Fruit fly (Drosophila melanogaster) whole organism, prepupa: Measurements from ENCODE around the gene IntS11.

Experiments used
- Blimp-1 ChIP-seq: fragments of 200-800 bp; sonication (Bioruptor generic); optimal IDR thresholded peaks from 3 replicates; lab custom pipeline; 2017; ENCODE audit warnings: missing biosample characterization, missing genetic modification characterization, mild to moderate bottlenecking, moderate library complexity, missing genetic modification reagents
- CG10669 ChIP-seq: fragments of 200-800 bp; sonication (Bioruptor generic); optimal IDR thresholded peaks from 3 replicates; lab custom pipeline; 2018; ENCODE audit warnings: missing biosample characterization, mild to moderate bottlenecking, missing genetic modification characterization, moderate library complexity
- CG11294 ChIP-seq: fragments of 200-800 bp; sonication (Bioruptor generic); IDR thresholded peaks from 2 replicates; pipeline ENCODE4 v1.3.6; 2022; ENCODE audit warnings: missing biosample characterization, missing genetic modification characterization
- CG11902 ChIP-seq: fragments of 200-800 bp; sonication (Bioruptor generic); optimal IDR thresholded peaks from 3 replicates; lab custom pipeline; 2016; ENCODE audit warnings: missing biosample characterization, missing genetic modification characterization
- CG1621 ChIP-seq: fragments of 200-800 bp; sonication (Bioruptor generic); optimal IDR thresholded peaks from 3 replicates; lab custom pipeline; 2018; ENCODE audit warnings: missing biosample characterization, mild to moderate bottlenecking, missing genetic modification characterization
- CG16779 ChIP-seq: fragments of 200-800 bp; sonication (Bioruptor generic); optimal IDR thresholded peaks from 3 replicates; lab custom pipeline; 2017; ENCODE audit warnings: missing biosample characterization, mild to moderate bottlenecking, missing genetic modification characterization
- CG3032 ChIP-seq: fragments of 200-800 bp; optimal IDR thresholded peaks from 2 replicates; lab custom pipeline; 2019; ENCODE audit warnings: missing biosample characterization, mild to moderate bottlenecking, missing genetic modification characterization, moderate library complexity
- CG31627 ChIP-seq: fragments of 200-800 bp; sonication (Bioruptor generic); optimal IDR thresholded peaks from 3 replicates; lab custom pipeline; 2016; ENCODE audit warnings: missing biosample characterization, missing genetic modification characterization
- CG32006 ChIP-seq: fragments of 200-800 bp; sonication (Bioruptor generic); optimal IDR thresholded peaks from 3 replicates; lab custom pipeline; 2017; ENCODE audit warnings: missing biosample characterization, mild to moderate bottlenecking, missing genetic modification characterization
- CG34406 ChIP-seq: fragments of 200-800 bp; sonication (Bioruptor generic); optimal IDR thresholded peaks from 3 replicates; lab custom pipeline; 2016; ENCODE audit warnings: missing biosample characterization, missing genetic modification characterization
- CG3919 ChIP-seq: fragments of 200-800 bp; sonication (Bioruptor generic); optimal IDR thresholded peaks from 3 replicates; lab custom pipeline; 2016; ENCODE audit warnings: missing biosample characterization, missing genetic modification characterization
- CG4318 ChIP-seq: fragments of 200-800 bp; sonication (Bioruptor generic); optimal IDR thresholded peaks from 3 replicates; lab custom pipeline; 2017; ENCODE audit warnings: missing biosample characterization, mild to moderate bottlenecking, missing genetic modification characterization
- CG6163 ChIP-seq: fragments of 200-800 bp; sonication (Bioruptor generic); IDR thresholded peaks from 3 replicates; pipeline ENCODE4 v1.3.6; 2022; ENCODE audit warnings: missing biosample characterization, missing genetic modification characterization
- CG6276 ChIP-seq: fragments of 200-800 bp; sonication (Bioruptor generic); optimal IDR thresholded peaks from 2 replicates; lab custom pipeline; 2017; ENCODE audit warnings: missing biosample characterization, mild to moderate bottlenecking, missing genetic modification characterization
- CG6792 ChIP-seq: fragments of 200-800 bp; sonication (Bioruptor generic); optimal IDR thresholded peaks from 3 replicates; lab custom pipeline; 2016; ENCODE audit warnings: missing biosample characterization, missing genetic modification characterization
- CG6808 ChIP-seq: fragments of 200-800 bp; sonication (Bioruptor generic); optimal IDR thresholded peaks from 3 replicates; lab custom pipeline; 2017; ENCODE audit warnings: missing biosample characterization, missing genetic modification characterization, mild to moderate bottlenecking, moderate library complexity, missing genetic modification reagents
- CG7368 ChIP-seq: fragments of 200-800 bp; sonication (Bioruptor generic); optimal IDR thresholded peaks from 3 replicates; lab custom pipeline; 2016; ENCODE audit warnings: missing biosample characterization, missing genetic modification characterization
- CG8119 ChIP-seq: fragments of 200-800 bp; sonication (Bioruptor generic); IDR thresholded peaks from 3 replicates; pipeline ENCODE4 v1.3.6; 2022; ENCODE audit warnings: missing biosample characterization, missing genetic modification characterization
- CG8319 ChIP-seq: fragments of 200-800 bp; sonication (Bioruptor generic); optimal IDR thresholded peaks from 3 replicates; lab custom pipeline; 2016; ENCODE audit warnings: missing biosample characterization, missing genetic modification characterization
- CG8632 ChIP-seq: fragments of 200-800 bp; sonication (Bioruptor generic); optimal IDR thresholded peaks from 3 replicates; lab custom pipeline; 2016; ENCODE audit warnings: missing biosample characterization, missing genetic modification characterization
- CG9139 ChIP-seq: fragments of 200-800 bp; sonication (Bioruptor generic); optimal IDR thresholded peaks from 3 replicates; lab custom pipeline; 2017; ENCODE audit warnings: missing biosample characterization, mild to moderate bottlenecking, missing genetic modification characterization
- Eip75B ChIP-seq: fragments of 200-800 bp; sonication (Bioruptor generic); optimal IDR thresholded peaks from 3 replicates; lab custom pipeline; 2016; ENCODE audit warnings: missing biosample characterization, missing genetic modification characterization
- Ets21C ChIP-seq: fragments of 200-800 bp; sonication (Bioruptor generic); optimal IDR thresholded peaks from 3 replicates; lab custom pipeline; 2016; ENCODE audit warnings: missing biosample characterization, missing genetic modification characterization
- Gug ChIP-seq: fragments of 200-800 bp; sonication (Bioruptor generic); IDR thresholded peaks from 2 replicates; pipeline ENCODE4 v1.3.6; 2022; ENCODE audit warnings: missing biosample characterization, missing genetic modification characterization
- Hr38 ChIP-seq: sonication (Bioruptor generic); optimal IDR thresholded peaks from 2 replicates; lab custom pipeline; 2016; ENCODE audit warnings: missing biosample characterization, missing genetic modification characterization
- Hr39 ChIP-seq: fragments of 200-800 bp; sonication (Bioruptor generic); optimal IDR thresholded peaks from 2 replicates; lab custom pipeline; 2016; ENCODE audit warnings: missing biosample characterization, missing genetic modification characterization
- Hr4 ChIP-seq: fragments of 200-800 bp; sonication (Bioruptor generic); optimal IDR thresholded peaks from 3 replicates; lab custom pipeline; 2016; ENCODE audit warnings: missing biosample characterization, missing genetic modification characterization
- Lpt ChIP-seq: fragments of 200-800 bp; sonication (Bioruptor generic); optimal IDR thresholded peaks from 3 replicates; lab custom pipeline; 2016; ENCODE audit warnings: missing biosample characterization, missing genetic modification characterization
- Met ChIP-seq: fragments of 200-800 bp; sonication (Bioruptor generic); optimal IDR thresholded peaks from 3 replicates; lab custom pipeline; 2016; ENCODE audit warnings: missing biosample characterization, missing genetic modification characterization
- OdsH ChIP-seq: fragments of 200-800 bp; sonication (Bioruptor generic); optimal IDR thresholded peaks from 3 replicates; lab custom pipeline; 2016; ENCODE audit warnings: missing biosample characterization, missing genetic modification characterization
- Smox ChIP-seq: fragments of 200-800 bp; sonication (Bioruptor generic); optimal IDR thresholded peaks from 3 replicates; lab custom pipeline; 2016; ENCODE audit warnings: missing biosample characterization, missing genetic modification characterization
- Sox102F ChIP-seq: fragments of 200-800 bp; sonication (Bioruptor generic); optimal IDR thresholded peaks from 2 replicates; lab custom pipeline; 2016; ENCODE audit warnings: missing biosample characterization, mild to moderate bottlenecking, missing genetic modification characterization
- Sox14 ChIP-seq: fragments of 200-800 bp; sonication (Bioruptor generic); optimal IDR thresholded peaks from 3 replicates; lab custom pipeline; 2016; ENCODE audit warnings: missing biosample characterization, missing genetic modification characterization
- Sox15 ChIP-seq: fragments of 200-800 bp; sonication (Bioruptor generic); optimal IDR thresholded peaks from 3 replicates; lab custom pipeline; 2016; ENCODE audit warnings: missing biosample characterization, missing genetic modification characterization
- achi ChIP-seq: fragments of 200-800 bp; sonication (Bioruptor generic); optimal IDR thresholded peaks from 3 replicates; lab custom pipeline; 2016; ENCODE audit warnings: missing biosample characterization, missing genetic modification characterization
- acj6 ChIP-seq: fragments of 200-800 bp; sonication (Bioruptor generic); optimal IDR thresholded peaks from 3 replicates; lab custom pipeline; 2016; ENCODE audit warnings: missing biosample characterization, missing genetic modification characterization
- dac ChIP-seq: fragments of 200-800 bp; sonication (Bioruptor generic); optimal IDR thresholded peaks from 2 replicates; lab custom pipeline; 2017; ENCODE audit warnings: missing biosample characterization, mild to moderate bottlenecking, missing genetic modification characterization
- dsx ChIP-seq: fragments of 200-800 bp; optimal IDR thresholded peaks from 3 replicates; lab custom pipeline; 2019; ENCODE audit warnings: missing biosample characterization, mild to moderate bottlenecking, missing genetic modification characterization, moderate library complexity; ENCODE audit not compliant: poor library complexity, severe bottlenecking
- eg ChIP-seq: fragments of 200-800 bp; sonication (Bioruptor generic); IDR thresholded peaks from 3 replicates; pipeline ENCODE4 v1.3.6; 2022; ENCODE audit warnings: missing biosample characterization, missing genetic modification characterization
- fd59A ChIP-seq: fragments of 200-800 bp; sonication (Bioruptor generic); optimal IDR thresholded peaks from 2 replicates; lab custom pipeline; 2017; ENCODE audit warnings: missing biosample characterization, mild to moderate bottlenecking, missing genetic modification characterization, missing genetic modification reagents
- fd85E ChIP-seq: fragments of 200-800 bp; sonication (Bioruptor generic); optimal IDR thresholded peaks from 3 replicates; lab custom pipeline; 2016; ENCODE audit warnings: missing biosample characterization, missing genetic modification characterization
- fkh ChIP-seq: fragments of 200-800 bp; sonication (Bioruptor generic); optimal IDR thresholded peaks from 3 replicates; lab custom pipeline; 2017; ENCODE audit warnings: missing biosample characterization, mild to moderate bottlenecking, missing genetic modification characterization, moderate library complexity
- lz ChIP-seq: fragments of 200-800 bp; sonication (Bioruptor generic); optimal IDR thresholded peaks from 3 replicates; lab custom pipeline; 2016; ENCODE audit warnings: missing biosample characterization, missing genetic modification characterization
- net ChIP-seq: fragments of 200-800 bp; sonication (Bioruptor generic); optimal IDR thresholded peaks from 3 replicates; lab custom pipeline; 2016; ENCODE audit warnings: missing biosample characterization, missing genetic modification characterization
- pdm3 ChIP-seq: fragments of 200-800 bp; sonication (Bioruptor generic); optimal IDR thresholded peaks from 3 replicates; lab custom pipeline; 2016; ENCODE audit warnings: missing biosample characterization, missing genetic modification characterization
- salr ChIP-seq, 2 experiments: fragments of 200-800 bp; sonication (Bioruptor generic); optimal IDR thresholded peaks; 3 replicates each; lab custom pipeline; 2016 to 2018; ENCODE audit warnings: missing biosample characterization in 2 of 2, missing genetic modification characterization in 2 of 2, mild to moderate bottlenecking in 1 of 2
- spab ChIP-seq: fragments of 200-800 bp; sonication (Bioruptor generic); optimal IDR thresholded peaks from 2 replicates; lab custom pipeline; 2017; ENCODE audit warnings: missing biosample characterization, mild to moderate bottlenecking, missing genetic modification characterization, missing genetic modification reagents
- ss ChIP-seq, 2 experiments: fragments of 200-800 bp; sonication (Bioruptor generic); optimal IDR thresholded peaks; 2 replicates in 1 of 2; 3 replicates in 1 of 2; lab custom pipeline; 2017 to 2018; ENCODE audit warnings: mild to moderate bottlenecking in 2 of 2, missing biosample characterization in 2 of 2, missing genetic modification characterization in 2 of 2, moderate library complexity in 1 of 2
- svp ChIP-seq: fragments of 200-800 bp; sonication (Bioruptor generic); peaks from one replicate; lab custom pipeline; 2016; ENCODE audit warnings: missing biosample characterization, missing genetic modification characterization
- topi ChIP-seq: fragments of 200-800 bp; sonication (Bioruptor generic); optimal IDR thresholded peaks from 3 replicates; lab custom pipeline; 2016; ENCODE audit warnings: missing biosample characterization, missing genetic modification characterization
- vri ChIP-seq: fragments of 200-800 bp; sonication (Bioruptor generic); optimal IDR thresholded peaks from 3 replicates; lab custom pipeline; 2016; ENCODE audit warnings: missing biosample characterization, mild to moderate bottlenecking, missing genetic modification characterization

Gene IntS11

dm6 chr3R:29716782-29717317 lies 28.3 kb upstream of the IntS11 start, which contains the start of gene Obp99b:
Gene Obp99b (minus strand): TSS chr3R:29716896.
- TF ChIP-seq dac (peak; percentile 86), Smox (GFP tag; lab: Kevin White, UChicago) (peak; percentile 39), Lpt (GFP tag; lab: Kevin White, UChicago) (peak; percentile 41), Blimp-1 (GFP tag; lab: Kevin White, UChicago) (no peak), CG32006 (GFP tag; lab: Kevin White, UChicago) (peak; percentile 60), vri (GFP tag; lab: Kevin White, UChicago) (peak; percentile 53), CG10669 (GFP tag; lab: Kevin White, UChicago) (peak; percentile 68), CG11294 (GFP tag; lab: Robert Waterston, UW) (peak; percentile 48; the same call in 1 of the 2 replicates), CG6276 (peak; percentile 48), Sox15 (no peak), CG3032 (peak; percentile 55), CG6792 (GFP tag; lab: Kevin White, UChicago) (peak; percentile 44), Sox102F (GFP tag; lab: Kevin White, UChicago) (peak; percentile 41), eg (GFP tag; lab: Robert Waterston, UW) (peak; percentile 76), achi (peak; percentile 67), CG7368 (GFP tag; lab: Kevin White, UChicago) (peak; percentile 78), CG9139 (GFP tag; lab: Kevin White, UChicago) (peak; percentile 48), fkh (GFP tag; lab: Kevin White, UChicago) (peak; percentile 43), Met (GFP tag; lab: Kevin White, UChicago) (peak; percentile 77), salr (GFP tag; optimal IDR thresholded peaks at IDR 0.05; lab: Kevin White, UChicago) (peak in 1 of 2 experiments; percentile 74), dsx (peak; percentile 34), svp (peak; percentile 100), Sox14 (GFP tag; lab: Kevin White, UChicago) (peak; percentile 72), ss (GFP tag; optimal IDR thresholded peaks at IDR 0.05; lab: Kevin White, UChicago) (peak; percentile 51 to 80), CG8319 (GFP tag; lab: Kevin White, UChicago) (peak; percentile 60), Ets21C (GFP tag; lab: Kevin White, UChicago) (no peak), CG1621 (tag; lab: Kevin White, UChicago) (peak; percentile 68), fd85E (no peak), CG3919 (GFP tag; lab: Kevin White, UChicago) (peak; percentile 91), CG34406 (GFP tag; lab: Kevin White, UChicago) (peak; percentile 45), Eip75B (GFP tag; lab: Kevin White, UChicago) (peak; percentile 78), CG4318 (GFP tag; lab: Kevin White, UChicago) (peak; percentile 5), fd59A (GFP tag; lab: Kevin White, UChicago) (peak; percentile 68), pdm3 (GFP tag; lab: Kevin White, UChicago) (peak; percentile 79), CG8632 (GFP tag; lab: Kevin White, UChicago) (peak; percentile 39), CG8119 (GFP tag; lab: Robert Waterston, UW) (peak; percentile 29; the same call in 1 of the 3 replicates), CG31627 (GFP tag; lab: Kevin White, UChicago) (peak; percentile 58), CG6163 (GFP tag; lab: Robert Waterston, UW) (peak; percentile 80), CG6808 (GFP tag; lab: Kevin White, UChicago) (peak; percentile 68), topi (peak; percentile 66), Hr38 (GFP tag; lab: Kevin White, UChicago) (no peak), acj6 (GFP tag; lab: Kevin White, UChicago) (peak; percentile 78), spab (GFP tag; lab: Kevin White, UChicago) (peak; percentile 53), lz (peak; percentile 63), CG11902 (peak; percentile 7), Gug (GFP tag; lab: Robert Waterston, UW) (peak; percentile 41; the same call in 1 of the 2 replicates), CG16779 (tag; lab: Kevin White, UChicago) (peak; percentile 46), net (peak; percentile 80), Hr4 (GFP tag; lab: Kevin White, UChicago) (peak; percentile 74), Hr39 (GFP tag; lab: Kevin White, UChicago) (peak; percentile 53), OdsH (GFP tag; lab: Kevin White, UChicago) (peak; percentile 79)
